Worm (Caenorhabditis elegans) whole organism, L2 larva: ENCODE results near the gene sup-10.

Experiments used
- C34F6.9 ChIP-seq: fragments of 150-350 bp; optimal IDR thresholded peaks from 2 replicates; lab custom pipeline; 2014; ENCODE audit warnings: missing biosample characterization, missing genetic modification characterization
- F13H6.1 ChIP-seq: sonication (generic microtip); optimal IDR thresholded peaks from 2 replicates; lab custom pipeline; 2016; ENCODE audit warnings: missing genetic modification characterization, missing compliant biosample characterization
- R02D3.7 ChIP-seq: fragments of 150-350 bp; optimal IDR thresholded peaks from 2 replicates; lab custom pipeline; 2014; ENCODE audit warnings: missing biosample characterization, missing genetic modification characterization
- Y55F3AM.14 ChIP-seq: fragments of 200-800 bp; sonication (Bioruptor generic); optimal IDR thresholded peaks from 2 replicates; lab custom pipeline; 2018; ENCODE audit warnings: mild to moderate bottlenecking, missing genetic modification characterization, missing compliant biosample characterization
- alr-1 ChIP-seq: fragments of 150-350 bp; optimal IDR thresholded peaks from 2 replicates; lab custom pipeline; 2014; ENCODE audit warnings: missing biosample characterization, missing genetic modification characterization
- aly-2 ChIP-seq: fragments of 150-350 bp; optimal IDR thresholded peaks from 2 replicates; lab custom pipeline; 2014; ENCODE audit warnings: missing biosample characterization, missing genetic modification characterization
- ama-1 ChIP-seq: fragments of 150-350 bp; optimal IDR thresholded peaks from 2 replicates; lab custom pipeline; 2018; ENCODE audit warnings: inconsistent platforms
- blmp-1 ChIP-seq: sonication (generic microtip); optimal IDR thresholded peaks from 2 replicates; lab custom pipeline; 2017; ENCODE audit warnings: missing genetic modification characterization, mild to moderate bottlenecking, missing compliant biosample characterization, antibody characterized with exemption, moderate library complexity; ENCODE audit not compliant: insufficient read depth
- ceh-16 ChIP-seq: fragments of 150-350 bp; optimal IDR thresholded peaks from 2 replicates; lab custom pipeline; 2014; ENCODE audit warnings: missing biosample characterization, missing genetic modification characterization
- crh-2 ChIP-seq: sonication (generic microtip); optimal IDR thresholded peaks from 2 replicates; lab custom pipeline; 2017; ENCODE audit warnings: missing biosample characterization, missing genetic modification characterization
- elt-3 ChIP-seq: sonication (generic microtip); optimal IDR thresholded peaks from 2 replicates; lab custom pipeline; 2017; ENCODE audit warnings: missing biosample characterization, missing genetic modification characterization
- lin-11 ChIP-seq: fragments of 150-350 bp; sonication (generic microtip); optimal IDR thresholded peaks from 2 replicates; lab custom pipeline; 2014; ENCODE audit warnings: missing biosample characterization, missing genetic modification characterization, inconsistent platforms, mixed read lengths
- lin-13 ChIP-seq: fragments of 150-350 bp; optimal IDR thresholded peaks from 2 replicates; lab custom pipeline; 2014; ENCODE audit warnings: missing biosample characterization, missing genetic modification reagents, missing genetic modification characterization
- lsy-2 ChIP-seq, 2 experiments: fragments of 150-350 bp in 1 of 2; sonication (generic microtip) in 1 of 2; optimal IDR thresholded peaks; 2 replicates each; lab custom pipeline; 2014 to 2017; ENCODE audit warnings: missing biosample characterization in 2 of 2, missing genetic modification characterization in 2 of 2
- mdl-1 ChIP-seq, 2 experiments: fragments of 150-350 bp in 1 of 2; sonication (generic microtip) in 1 of 2; optimal IDR thresholded peaks; 2 replicates each; lab custom pipeline; 2017; ENCODE audit warnings: missing biosample characterization in 2 of 2, missing genetic modification characterization in 2 of 2
- nhr-10 ChIP-seq: sonication (generic microtip); optimal IDR thresholded peaks from 2 replicates; lab custom pipeline; 2017; ENCODE audit warnings: missing biosample characterization, missing genetic modification characterization
- nhr-11 ChIP-seq: fragments of 150-350 bp; optimal IDR thresholded peaks from 2 replicates; lab custom pipeline; 2014; ENCODE audit warnings: missing biosample characterization, missing genetic modification characterization
- nhr-12 ChIP-seq: fragments of 150-350 bp; optimal IDR thresholded peaks from 2 replicates; lab custom pipeline; 2014; ENCODE audit warnings: missing biosample characterization, missing genetic modification characterization
- nhr-21 ChIP-seq: fragments of 150-350 bp; optimal IDR thresholded peaks from 2 replicates; lab custom pipeline; 2014; ENCODE audit warnings: missing biosample characterization, missing genetic modification characterization
- nhr-23 ChIP-seq: fragments of 150-350 bp; optimal IDR thresholded peaks from 2 replicates; lab custom pipeline; 2014; ENCODE audit warnings: missing biosample characterization, missing genetic modification reagents, missing genetic modification characterization
- nhr-237 ChIP-seq: fragments of 150-350 bp; optimal IDR thresholded peaks from 2 replicates; lab custom pipeline; 2014; ENCODE audit warnings: missing biosample characterization, missing genetic modification characterization
- nhr-25 ChIP-seq: fragments of 150-350 bp; sonication (generic microtip); optimal IDR thresholded peaks from 3 replicates; lab custom pipeline; 2014; ENCODE audit warnings: missing biosample characterization, missing genetic modification characterization
- nhr-6 ChIP-seq: fragments of 150-350 bp; optimal IDR thresholded peaks from 2 replicates; lab custom pipeline; 2014; ENCODE audit warnings: missing biosample characterization, missing genetic modification characterization
- nhr-77 ChIP-seq: fragments of 150-350 bp; optimal IDR thresholded peaks from 2 replicates; lab custom pipeline; 2014; ENCODE audit warnings: missing biosample characterization, missing genetic modification characterization
- peb-1 ChIP-seq: fragments of 150-350 bp; optimal IDR thresholded peaks from 2 replicates; lab custom pipeline; 2014; ENCODE audit warnings: missing biosample characterization, missing genetic modification characterization
- sem-4 ChIP-seq: fragments of 150-350 bp; optimal IDR thresholded peaks from 2 replicates; lab custom pipeline; 2014; ENCODE audit warnings: missing biosample characterization, missing genetic modification reagents, missing genetic modification characterization
- sma-3 ChIP-seq: sonication (generic microtip); optimal IDR thresholded peaks from 2 replicates; lab custom pipeline; 2016; ENCODE audit warnings: missing genetic modification reagents, missing genetic modification characterization, missing compliant biosample characterization
- sma-9 ChIP-seq, 2 experiments: fragments of 150-350 bp in 1 of 2; sonication (generic microtip) in 1 of 2; optimal IDR thresholded peaks; 2 replicates each; lab custom pipeline; 2014 to 2016; ENCODE audit warnings: missing genetic modification characterization in 2 of 2, mild to moderate bottlenecking in 1 of 2, missing biosample characterization in 1 of 2, missing compliant biosample characterization in 1 of 2, missing genetic modification reagents in 1 of 2, moderate library complexity in 1 of 2
- snpc-4 ChIP-seq: fragments of 150-350 bp; optimal IDR thresholded peaks from 2 replicates; lab custom pipeline; 2014; ENCODE audit warnings: missing biosample characterization, missing genetic modification characterization
- unc-39 ChIP-seq: fragments of 150-350 bp; optimal IDR thresholded peaks from 2 replicates; lab custom pipeline; 2014; ENCODE audit warnings: missing biosample characterization, missing genetic modification characterization
- unc-55 ChIP-seq: fragments of 150-350 bp; sonication (generic microtip); optimal IDR thresholded peaks from 3 replicates; lab custom pipeline; 2014; ENCODE audit warnings: missing biosample characterization, missing genetic modification reagents, missing genetic modification characterization
- unc-62 ChIP-seq: fragments of 150-350 bp; optimal IDR thresholded peaks from 2 replicates; lab custom pipeline; 2014; ENCODE audit warnings: missing biosample characterization, missing genetic modification reagents, missing genetic modification characterization
- zag-1 ChIP-seq: fragments of 150-350 bp; optimal IDR thresholded peaks from 2 replicates; lab custom pipeline; 2014; ENCODE audit warnings: missing biosample characterization, missing genetic modification characterization
- ztf-1 ChIP-seq: fragments of 200-800 bp; sonication (Bioruptor generic); conservative IDR thresholded peaks from 2 replicates; pipeline ENCODE4 v1.3.6; 2022; ENCODE audit warnings: missing genetic modification characterization, missing compliant biosample characterization
- ztf-11 ChIP-seq: sonication (generic microtip); optimal IDR thresholded peaks from 2 replicates; lab custom pipeline; 2017; ENCODE audit warnings: missing biosample characterization, missing genetic modification characterization
- ztf-4 ChIP-seq: fragments of 150-350 bp; optimal IDR thresholded peaks from 2 replicates; lab custom pipeline; 2014; ENCODE audit warnings: missing biosample characterization, missing genetic modification characterization

sup-10 gene

DNA sequence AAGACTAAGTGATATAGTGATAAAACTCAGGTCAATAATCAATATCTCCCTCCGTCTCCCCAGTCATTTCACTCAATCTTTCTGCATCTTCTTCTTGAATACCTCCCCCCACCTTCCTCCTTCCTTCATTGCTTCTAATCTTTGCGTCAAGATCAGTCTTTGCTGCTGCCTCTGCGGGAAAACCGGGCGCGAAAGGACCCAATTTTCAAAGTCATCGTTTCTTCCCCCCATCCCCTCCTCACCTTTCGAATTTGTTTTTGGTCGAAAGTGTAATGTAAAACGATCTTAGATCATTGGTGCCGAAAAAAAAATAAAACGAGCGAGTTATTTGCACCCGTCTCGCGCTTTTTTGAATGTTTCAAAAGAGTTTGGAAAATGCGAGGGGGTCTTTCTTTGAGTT is 11.2 kb upstream of the sup-10 start:
- TF ChIP-seq lsy-2 (tag; optimal IDR thresholded peaks at IDR 0.05; lab: Kevin White, UChicago): no peak
- TF ChIP-seq sma-9 (GFP tag; optimal IDR thresholded peaks at IDR 0.05; lab: Kevin White, UChicago): peak; percentile 31
- TF ChIP-seq sma-9 (tag; optimal IDR thresholded peaks at IDR 0.05; lab: Kevin White, UChicago): no peak
- TF ChIP-seq nhr-25 (tag; lab: Kevin White, UChicago): peak; percentile 29
- no peak for TF ChIP-seq sem-4 (tag; lab: Kevin White, UChicago)
- peak; percentile 18 for TF ChIP-seq lin-13
- no peak for TF ChIP-seq nhr-10 (tag; lab: Kevin White, UChicago)
- TF ChIP-seq sma-3 (GFP tag; lab: Kevin White, UChicago): no peak
- TF ChIP-seq ama-1 (lab: Kevin White, UChicago): no peak
- peak; percentile 36 for TF ChIP-seq nhr-21
- TF ChIP-seq elt-3 (tag; lab: Kevin White, UChicago): no peak
- TF ChIP-seq F13H6.1 (tag; lab: Kevin White, UChicago): no peak
- TF ChIP-seq ztf-1 (GFP tag; lab: Robert Waterston, UW): no peak
- TF ChIP-seq C34F6.9 (tag; lab: Kevin White, UChicago): peak; percentile 5

DNA sequence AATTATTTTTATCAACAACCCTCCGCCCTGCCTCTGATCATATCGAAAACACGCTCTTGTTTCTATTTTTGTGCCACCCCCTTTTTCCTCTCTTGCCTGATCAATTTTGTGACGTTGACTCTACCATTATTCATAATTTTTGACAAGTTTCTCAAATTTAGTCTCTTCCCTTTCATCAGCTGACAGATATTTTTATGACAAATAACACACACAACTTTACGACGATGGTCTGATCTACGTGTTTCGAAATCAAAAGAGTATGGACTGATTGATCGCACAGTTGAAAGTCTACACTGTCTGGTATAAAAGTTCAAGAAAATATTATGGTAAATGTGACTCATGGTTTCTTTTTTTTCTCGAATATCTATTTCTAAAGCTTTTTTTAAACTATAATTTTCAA is 10.3 kb upstream of the sup-10 start:
- TF ChIP-seq snpc-4 (tag; lab: Kevin White, UChicago): no peak
- TF ChIP-seq lsy-2 (tag; optimal IDR thresholded peaks at IDR 0.05; lab: Kevin White, UChicago): no peak
- TF ChIP-seq ztf-4 (tag; lab: Kevin White, UChicago): no peak
- TF ChIP-seq R02D3.7 (tag; lab: Kevin White, UChicago): no peak
- TF ChIP-seq sma-3 (GFP tag; lab: Kevin White, UChicago): no peak
- no peak for TF ChIP-seq aly-2 (tag; lab: Kevin White, UChicago)
- TF ChIP-seq unc-39: no peak
- TF ChIP-seq nhr-77: no peak
- TF ChIP-seq blmp-1 (tag; lab: Kevin White, UChicago): no peak
- no peak for TF ChIP-seq unc-62 (GFP tag; lab: Kevin White, UChicago)
- no peak for TF ChIP-seq ceh-16 (tag; lab: Kevin White, UChicago)
- TF ChIP-seq nhr-23 (tag; lab: Kevin White, UChicago): no peak
- TF ChIP-seq ztf-1 (GFP tag; lab: Robert Waterston, UW): no peak
- TF ChIP-seq mdl-1 (tag; optimal IDR thresholded peaks at IDR 0.05; lab: Kevin White, UChicago): no peak

DNA sequence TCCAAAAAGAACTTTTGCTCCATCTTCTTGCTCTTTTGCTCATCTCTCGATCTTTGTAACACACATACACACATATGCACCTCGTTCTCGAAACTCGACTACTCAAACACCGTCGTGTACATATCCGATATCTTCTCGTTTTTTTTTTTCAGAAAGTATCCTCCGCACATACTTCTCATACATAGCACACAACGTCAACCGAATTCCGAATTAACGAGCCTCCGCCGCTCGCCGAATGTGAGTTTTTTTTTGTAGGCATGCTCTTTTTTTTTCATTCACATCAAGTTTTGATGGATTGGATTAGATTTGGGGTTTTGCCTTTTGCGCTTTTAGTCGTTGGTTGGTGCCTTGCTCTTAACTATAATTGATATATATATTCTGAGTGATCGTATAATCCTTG is 9.9 kb upstream of the sup-10 start:
- TF ChIP-seq unc-55 (GFP tag; lab: Kevin White, UChicago) (peak; percentile 25), ztf-11 (tag; lab: Kevin White, UChicago) (no peak)

DNA sequence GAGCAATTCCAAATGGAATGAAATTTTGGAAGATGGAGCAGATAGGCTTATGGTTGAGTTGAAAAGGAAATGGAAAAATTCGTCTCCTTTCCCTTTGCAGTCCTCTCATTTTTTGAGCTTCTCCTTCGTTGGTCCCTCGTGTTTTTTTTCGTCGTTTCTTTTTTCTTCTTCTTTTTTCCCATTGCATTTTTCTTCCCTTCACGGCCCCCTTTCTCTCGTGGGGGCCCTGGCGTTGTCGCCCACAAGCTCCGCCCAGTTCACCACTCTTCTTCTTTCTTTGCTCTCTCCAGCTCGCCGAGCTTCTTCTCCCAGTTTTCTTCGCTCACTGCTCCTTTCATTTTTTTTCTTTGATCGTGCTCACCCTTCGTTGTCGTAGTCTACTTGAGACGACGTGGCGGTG is 8.7 kb upstream of the sup-10 start:
- TF ChIP-seq F13H6.1 (tag; lab: Kevin White, UChicago) (peak; percentile 52), Y55F3AM.14 (GFP tag; lab: Kevin White, UChicago) (peak; percentile 53), nhr-6 (tag; lab: Kevin White, UChicago) (no peak), ztf-11 (tag; lab: Kevin White, UChicago) (no peak), nhr-12 (tag; lab: Kevin White, UChicago) (no peak), mdl-1 (tag; optimal IDR thresholded peaks at IDR 0.05; lab: Kevin White, UChicago) (peak in 1 of 2 experiments; percentile 77), lin-11 (tag; lab: Kevin White, UChicago) (peak; percentile 12), sma-9 (GFP tag; optimal IDR thresholded peaks at IDR 0.05; lab: Kevin White, UChicago) (peak; percentile 4), sma-9 (tag; optimal IDR thresholded peaks at IDR 0.05; lab: Kevin White, UChicago) (no peak), nhr-237 (tag; lab: Kevin White, UChicago) (no peak), unc-55 (GFP tag; lab: Kevin White, UChicago) (peak; percentile 48), sma-3 (GFP tag; lab: Kevin White, UChicago) (no peak), sem-4 (tag; lab: Kevin White, UChicago) (peak; percentile 27), ama-1 (lab: Kevin White, UChicago) (no peak), nhr-23 (tag; lab: Kevin White, UChicago) (no peak), crh-2 (tag; lab: Kevin White, UChicago) (peak; percentile 47), C34F6.9 (tag; lab: Kevin White, UChicago) (peak; percentile 24), zag-1 (peak; percentile 36), ztf-1 (GFP tag; lab: Robert Waterston, UW) (no peak), ceh-16 (tag; lab: Kevin White, UChicago) (no peak), peb-1 (no peak), lsy-2 (tag; optimal IDR thresholded peaks at IDR 0.05; lab: Kevin White, UChicago) (peak in 1 of 2 experiments; percentile 29), alr-1 (tag; lab: Kevin White, UChicago) (no peak), nhr-11 (tag; lab: Kevin White, UChicago) (no peak)
